Fruit fly (Drosophila melanogaster) whole organism, embryonic: Measurements from ENCODE around the gene CG33181.
A peak's percentile ranks its signal among the peaks of the same experiment; 100 is the strongest.

Experiments used
- Atf3 ChIP-seq: fragments of 200-800 bp; sonication (Bioruptor generic); optimal IDR thresholded peaks from 3 replicates; lab custom pipeline; 2016; ENCODE audit warnings: missing biosample characterization, missing genetic modification characterization
- B-H1 ChIP-seq: fragments of 200-800 bp; sonication (Bioruptor generic); IDR thresholded peaks from 3 replicates; pipeline ENCODE4 v1.3.6; 2022; ENCODE audit warnings: missing biosample characterization, missing genetic modification characterization
- B-H2 ChIP-seq: fragments of 200-800 bp; sonication (Bioruptor generic); optimal IDR thresholded peaks from 2 replicates; lab custom pipeline; 2018; ENCODE audit warnings: missing biosample characterization, mild to moderate bottlenecking, missing genetic modification characterization
- Bgb ChIP-seq: fragments of 200-800 bp; sonication (Bioruptor generic); IDR thresholded peaks from 2 replicates; pipeline ENCODE4 v1.3.6; 2022; ENCODE audit warnings: missing biosample characterization, missing genetic modification characterization; ENCODE audit not compliant: partially characterized antibody
- CG12155 ChIP-seq: fragments of 200-800 bp; sonication (Bioruptor generic); optimal IDR thresholded peaks from 3 replicates; lab custom pipeline; 2016; ENCODE audit warnings: missing biosample characterization, missing genetic modification characterization
- CG14014 ChIP-seq: fragments of 200-800 bp; sonication (Bioruptor generic); IDR thresholded peaks from 2 replicates; pipeline ENCODE4 v1.3.6; 2022; ENCODE audit warnings: missing biosample characterization, missing genetic modification characterization
- CG15514 ChIP-seq: fragments of 200-800 bp; sonication (Bioruptor generic); optimal IDR thresholded peaks from 3 replicates; lab custom pipeline; 2017; ENCODE audit warnings: missing biosample characterization, missing genetic modification characterization, mild to moderate bottlenecking, moderate library complexity, missing genetic modification reagents
- CG15696 ChIP-seq: fragments of 200-800 bp; sonication (Bioruptor generic); optimal IDR thresholded peaks from 2 replicates; lab custom pipeline; 2019; ENCODE audit warnings: missing biosample characterization, mild to moderate bottlenecking, missing genetic modification characterization, moderate library complexity
- CG1603 ChIP-seq: fragments of 200-800 bp; sonication (Bioruptor generic); optimal IDR thresholded peaks from 2 replicates; lab custom pipeline; 2019; ENCODE audit warnings: missing biosample characterization, mild to moderate bottlenecking, missing genetic modification characterization, moderate library complexity
- CG1647 ChIP-seq: fragments of 200-800 bp; sonication (Bioruptor generic); optimal IDR thresholded peaks from 3 replicates; lab custom pipeline; 2016; ENCODE audit warnings: missing biosample characterization, missing genetic modification characterization
- CG16779 ChIP-seq: fragments of 200-800 bp; sonication (Bioruptor generic); IDR thresholded peaks from 2 replicates; pipeline ENCODE4 v1.3.6; 2022; ENCODE audit warnings: missing biosample characterization, missing genetic modification characterization
- CG18011 ChIP-seq: fragments of 200-800 bp; sonication (Bioruptor generic); optimal IDR thresholded peaks from 2 replicates; lab custom pipeline; 2017; ENCODE audit warnings: missing biosample characterization, missing genetic modification characterization, mild to moderate bottlenecking, moderate library complexity, missing genotype
- CG18476 ChIP-seq: fragments of 200-800 bp; sonication (Bioruptor generic); optimal IDR thresholded peaks from 2 replicates; lab custom pipeline; 2016; ENCODE audit warnings: missing biosample characterization, mild to moderate bottlenecking, missing genetic modification characterization
- CG30403 ChIP-seq: fragments of 200-800 bp; sonication (Bioruptor generic); optimal IDR thresholded peaks from 3 replicates; lab custom pipeline; 2016; ENCODE audit warnings: missing biosample characterization, missing genetic modification characterization
- CG3065 ChIP-seq: fragments of 200-800 bp; sonication (Bioruptor generic); optimal IDR thresholded peaks from 2 replicates; lab custom pipeline; 2016; ENCODE audit warnings: missing biosample characterization, missing genetic modification characterization
- CG31441 ChIP-seq: fragments of 200-800 bp; sonication (Bioruptor generic); IDR thresholded peaks from 2 replicates; pipeline ENCODE4 v1.3.6; 2022; ENCODE audit warnings: missing biosample characterization, missing genetic modification characterization
- CG6654 ChIP-seq: fragments of 200-800 bp; sonication (Bioruptor generic); optimal IDR thresholded peaks from 2 replicates; lab custom pipeline; 2017; ENCODE audit warnings: missing biosample characterization, mild to moderate bottlenecking, missing genetic modification characterization
- CG7786 ChIP-seq: fragments of 200-800 bp; sonication (Bioruptor generic); optimal IDR thresholded peaks from 2 replicates; lab custom pipeline; 2016; ENCODE audit warnings: missing biosample characterization, missing genetic modification characterization
- CG8359 ChIP-seq: fragments of 200-800 bp; sonication (Bioruptor generic); optimal IDR thresholded peaks from 2 replicates; lab custom pipeline; 2017; ENCODE audit warnings: missing biosample characterization, mild to moderate bottlenecking, missing genetic modification characterization, borderline replicate concordance
- CG8388 ChIP-seq: fragments of 200-800 bp; sonication (Bioruptor generic); optimal IDR thresholded peaks from 2 replicates; lab custom pipeline; 2019; ENCODE audit warnings: missing biosample characterization, mild to moderate bottlenecking, missing genetic modification characterization, moderate library complexity
- CG9437 ChIP-seq: fragments of 200-800 bp; sonication (Bioruptor generic); optimal IDR thresholded peaks from 2 replicates; lab custom pipeline; 2018; ENCODE audit warnings: missing biosample characterization, mild to moderate bottlenecking, missing genetic modification characterization
- Dad ChIP-seq: fragments of 200-800 bp; sonication (Bioruptor generic); optimal IDR thresholded peaks from 3 replicates; lab custom pipeline; 2016; ENCODE audit warnings: missing biosample characterization, missing genetic modification characterization
- E2f2 ChIP-seq: fragments of 200-800 bp; sonication (Bioruptor generic); IDR thresholded peaks from 2 replicates; pipeline ENCODE4 v1.3.6; 2022; ENCODE audit warnings: missing biosample characterization, missing genetic modification characterization
- Ets97D ChIP-seq: fragments of 200-800 bp; sonication (Bioruptor generic); optimal IDR thresholded peaks from 3 replicates; lab custom pipeline; 2016; ENCODE audit warnings: missing biosample characterization, missing genetic modification characterization
- NC2α ChIP-seq: fragments of 200-800 bp; sonication (Bioruptor generic); optimal IDR thresholded peaks from 2 replicates; lab custom pipeline; 2016; ENCODE audit warnings: missing biosample characterization, missing genetic modification characterization
- Oaz ChIP-seq: fragments of 200-800 bp; sonication (Bioruptor generic); IDR thresholded peaks from 2 replicates; pipeline ENCODE4 v1.3.6; 2022; ENCODE audit warnings: missing biosample characterization, missing genetic modification characterization
- Ptx1 ChIP-seq: fragments of 200-800 bp; sonication (Bioruptor generic); IDR thresholded peaks from 2 replicates; pipeline ENCODE4 v1.3.6; 2022; ENCODE audit warnings: missing biosample characterization, missing genetic modification characterization
- Scr ChIP-seq: fragments of 200-800 bp; sonication (Bioruptor generic); IDR thresholded peaks from 2 replicates; pipeline ENCODE4 v1.3.6; 2022; ENCODE audit warnings: missing biosample characterization, missing genetic modification characterization; ENCODE audit not compliant: partially characterized antibody
- YL-1 ChIP-seq: fragments of 200-800 bp; sonication (Bioruptor generic); optimal IDR thresholded peaks from 3 replicates; lab custom pipeline; 2017; ENCODE audit warnings: missing biosample characterization, mild to moderate bottlenecking, missing genetic modification characterization
- al ChIP-seq: fragments of 200-800 bp; sonication (Bioruptor generic); IDR thresholded peaks from 2 replicates; pipeline ENCODE4 v1.3.6; 2022; ENCODE audit warnings: missing biosample characterization, missing genetic modification characterization
- ase ChIP-seq: fragments of 200-800 bp; sonication (Bioruptor generic); IDR thresholded peaks from 3 replicates; pipeline ENCODE4 v1.3.6; 2022; ENCODE audit warnings: missing biosample characterization, missing genetic modification characterization
- cg ChIP-seq: fragments of 200-800 bp; sonication (Bioruptor generic); optimal IDR thresholded peaks from 3 replicates; lab custom pipeline; 2019; ENCODE audit warnings: missing biosample characterization, mild to moderate bottlenecking, missing genetic modification characterization, moderate library complexity
- croc ChIP-seq: fragments of 200-800 bp; sonication (Bioruptor generic); conservative IDR thresholded peaks from 3 replicates; pipeline ENCODE4 v1.3.6; 2022; ENCODE audit warnings: missing biosample characterization, missing genetic modification characterization
- cwo ChIP-seq: fragments of 200-800 bp; sonication (Bioruptor generic); optimal IDR thresholded peaks from 3 replicates; lab custom pipeline; 2017; ENCODE audit warnings: missing biosample characterization, missing genetic modification characterization, mild to moderate bottlenecking, moderate library complexity, missing genetic modification reagents
- danr ChIP-seq: fragments of 200-800 bp; sonication (Bioruptor generic); IDR thresholded peaks from 2 replicates; pipeline ENCODE4 v1.3.6; 2022; ENCODE audit warnings: missing biosample characterization, missing genetic modification characterization
- dmrt99B ChIP-seq: fragments of 200-800 bp; sonication (Bioruptor generic); optimal IDR thresholded peaks from 2 replicates; lab custom pipeline; 2018; ENCODE audit warnings: missing biosample characterization, mild to moderate bottlenecking, missing genetic modification characterization, moderate library complexity
- eve ChIP-seq, 2 experiments: fragments of >200 bp; optimal IDR thresholded peaks; 2 replicates each; lab custom pipeline; 2017; ENCODE audit warnings: missing biosample characterization in 2 of 2, missing genetic modification characterization in 2 of 2
- fd64A ChIP-seq: fragments of 200-800 bp; sonication (Bioruptor generic); optimal IDR thresholded peaks from 3 replicates; lab custom pipeline; 2018; ENCODE audit warnings: missing biosample characterization, mild to moderate bottlenecking, missing genetic modification characterization
- gcm2 ChIP-seq: fragments of 200-800 bp; sonication (Bioruptor generic); optimal IDR thresholded peaks from 2 replicates; lab custom pipeline; 2016; ENCODE audit warnings: missing biosample characterization, missing genetic modification characterization
- gro ChIP-seq: fragments of 200-800 bp; sonication (Bioruptor generic); optimal IDR thresholded peaks from 2 replicates; lab custom pipeline; 2016; ENCODE audit warnings: missing biosample characterization, missing genetic modification characterization
- gsb-n ChIP-seq: fragments of 200-800 bp; sonication (Bioruptor generic); optimal IDR thresholded peaks from 3 replicates; lab custom pipeline; 2018; ENCODE audit warnings: missing biosample characterization, mild to moderate bottlenecking, missing genetic modification characterization
- hkb ChIP-seq, 2 experiments: fragments of 200-800 bp in 1 of 2; fragments of >200 bp in 1 of 2; sonication (Bioruptor generic) in 1 of 2; IDR thresholded peaks in 1 of 2; optimal IDR thresholded peaks in 1 of 2; 2 replicates each; pipeline versions ENCODE4 v1.3.6 to Lab custom; 2017 to 2022; ENCODE audit warnings: missing biosample characterization in 1 of 2, missing genetic modification characterization in 1 of 2
- inv ChIP-seq: fragments of 200-800 bp; sonication (Bioruptor generic); IDR thresholded peaks from 2 replicates; pipeline ENCODE4 v1.3.6; 2022; ENCODE audit warnings: missing biosample characterization, missing genetic modification characterization; ENCODE audit not compliant: partially characterized antibody
- lbe ChIP-seq: fragments of 200-800 bp; sonication (Bioruptor generic); optimal IDR thresholded peaks from 2 replicates; lab custom pipeline; 2016; ENCODE audit warnings: missing biosample characterization, mild to moderate bottlenecking, missing genetic modification characterization
- lmd ChIP-seq: fragments of 200-800 bp; sonication (Bioruptor generic); IDR thresholded peaks from 2 replicates; pipeline ENCODE4 v1.3.6; 2022; ENCODE audit warnings: missing biosample characterization, missing genetic modification characterization
- nerfin-1 ChIP-seq: fragments of 200-800 bp; sonication (Bioruptor generic); optimal IDR thresholded peaks from 3 replicates; lab custom pipeline; 2019; ENCODE audit warnings: missing biosample characterization, mild to moderate bottlenecking, missing genetic modification characterization, moderate library complexity
- nerfin-2 ChIP-seq: fragments of 200-800 bp; sonication (Bioruptor generic); IDR thresholded peaks from 2 replicates; pipeline ENCODE4 v1.3.6; 2022; ENCODE audit warnings: missing biosample characterization, missing genetic modification characterization; ENCODE audit not compliant: partially characterized antibody
- onecut ChIP-seq: fragments of 200-800 bp; sonication (Bioruptor generic); IDR thresholded peaks from 2 replicates; pipeline ENCODE4 v1.3.6; 2022; ENCODE audit warnings: missing biosample characterization, missing genetic modification characterization
- otp ChIP-seq: fragments of 200-800 bp; sonication (Bioruptor generic); IDR thresholded peaks from 3 replicates; pipeline ENCODE4, ENCODE4 v1.3.6; 2022; ENCODE audit warnings: missing biosample characterization, missing genetic modification characterization
- trh ChIP-seq: fragments of 200-800 bp; sonication (Bioruptor generic); optimal IDR thresholded peaks from 2 replicates; lab custom pipeline; 2016; ENCODE audit warnings: missing biosample characterization, missing genetic modification characterization

CG33181 gene

DNA sequence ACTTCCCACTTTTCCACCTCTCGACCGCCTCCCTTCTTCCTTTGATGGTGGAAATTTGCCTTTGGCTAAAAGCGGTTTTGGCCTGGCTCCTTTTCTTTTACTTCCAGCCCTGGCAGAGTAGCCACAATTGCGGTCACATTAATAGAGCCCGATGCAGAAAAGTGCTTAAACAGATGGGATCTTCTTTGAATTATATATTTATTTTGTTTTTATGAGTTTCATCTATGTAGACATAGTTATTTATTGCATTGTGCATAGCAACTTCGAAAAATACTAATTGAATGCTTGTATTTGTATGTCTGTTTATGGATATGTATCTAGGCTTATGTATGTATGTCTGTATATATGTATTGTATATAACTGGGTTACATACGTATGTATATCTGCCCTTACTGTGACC, 52.8 kb downstream of the CG33181 start (continued):
- TF ChIP-seq Ptx1 (GFP tag; lab: Robert Waterston, UW) (peak; percentile 53), CG12155 (GFP tag; lab: Kevin White, UChicago) (peak; percentile 11), CG3065 (GFP tag; lab: Kevin White, UChicago) (no peak), Atf3 (GFP tag; lab: Kevin White, UChicago) (no peak), YL-1 (GFP tag; lab: Kevin White, UChicago) (no peak), trh (GFP tag; lab: Kevin White, UChicago) (no peak), danr (GFP tag; lab: Robert Waterston, UW) (peak; percentile 45; the same call in 1 of the 2 replicates), lmd (GFP tag; lab: Robert Waterston, UW) (peak; percentile 56), CG14014 (peak; percentile 70), gro (GFP tag; lab: Kevin White, UChicago) (peak; percentile 42), al (GFP tag; lab: Robert Waterston, UW) (0 out of 2 replicates have a peak, but pooled peaks have one; percentile 14), B-H1 (peak; percentile 26; the same call in 1 of the 3 replicates), gsb-n (no peak), otp (GFP tag; lab: Robert Waterston, UW) (no peak), CG18011 (GFP tag; lab: Kevin White, UChicago) (no peak), CG1647 (GFP tag; lab: Kevin White, UChicago) (no peak), Oaz (0 out of 2 replicates have a peak, but pooled peaks have one; percentile 9), CG15514 (GFP tag; lab: Kevin White, UChicago) (peak; percentile 58), CG8359 (no peak), onecut (GFP tag; lab: Robert Waterston, UW) (peak; percentile 40; the same call in 1 of the 2 replicates), croc (no peak), CG9437 (GFP tag; lab: Kevin White, UChicago) (peak; percentile 15), Dad (GFP tag; lab: Kevin White, UChicago) (no peak), CG31441 (GFP tag; lab: Robert Waterston, UW) (peak; percentile 46; the same call in 1 of the 2 replicates), gcm2 (GFP tag; lab: Kevin White, UChicago) (no peak), NC2α (no peak), eve (GFP tag; optimal IDR thresholded peaks at IDR 0.05; lab: Kevin White, UChicago) (no peak), lbe (GFP tag; lab: Kevin White, UChicago) (no peak), Bgb (GFP tag; lab: Robert Waterston, UW) (no peak), cg (GFP tag; lab: Kevin White, UChicago) (no peak), CG8388 (GFP tag; lab: Kevin White, UChicago) (peak; percentile 32), Ets97D (GFP tag; lab: Kevin White, UChicago) (no peak), CG16779 (GFP tag; lab: Robert Waterston, UW) (no peak), B-H2 (no peak), dmrt99B (tag; lab: Kevin White, UChicago) (peak; percentile 78), nerfin-1 (tag; lab: Kevin White, UChicago) (peak; percentile 14), CG1603 (tag; lab: Kevin White, UChicago) (no peak), cwo (GFP tag; lab: Kevin White, UChicago) (peak; percentile 67), hkb (optimal IDR thresholded peaks at IDR 0.05; lab: Kevin White, UChicago) (no peak), hkb (GFP tag; IDR thresholded peaks at IDR 0.05; lab: Robert Waterston, UW) (peak; percentile 74), ase (GFP tag; lab: Robert Waterston, UW) (no peak), E2f2 (GFP tag; lab: Robert Waterston, UW) (peak; percentile 46; the same call in 1 of the 2 replicates), CG15696 (tag; lab: Kevin White, UChicago) (no peak), CG30403 (GFP tag; lab: Kevin White, UChicago) (peak; percentile 36), inv (GFP tag; lab: Robert Waterston, UW) (no peak), nerfin-2 (GFP tag; lab: Robert Waterston, UW) (no peak), CG6654 (GFP tag; lab: Kevin White, UChicago) (no peak), CG7786 (GFP tag; lab: Kevin White, UChicago) (no peak), Scr (GFP tag; lab: Robert Waterston, UW) (no peak), fd64A (GFP tag; lab: Kevin White, UChicago) (no peak), CG18476 (GFP tag; lab: Kevin White, UChicago) (peak; percentile 2)
